Worm (Caenorhabditis elegans) whole organism, dauer: ENCODE data around the gene knl-1.

ENCODE experiments used
- unc-62 ChIP-seq: sonication (generic microtip); optimal IDR thresholded peaks from 2 replicates; lab custom pipeline; 2017; ENCODE audit warnings: missing biosample characterization, missing genetic modification reagents, missing genetic modification characterization

The knl-1 gene

ce11 chrIII:8250007-8250683, at the start of gene knl-1:
Gene knl-1 (plus strand): TSS chrIII:8250632.
- no peak for TF ChIP-seq unc-62 (GFP tag; lab: Kevin White, UChicago)

- TF ChIP-seq unc-62 (GFP tag; lab: Kevin White, UChicago): no peak
Observed at ce11 chrIII:8201117-8201516, 49.3 kb upstream of the knl-1 start, which contains the start of gene unc-36. Gene unc-36 (minus strand): TSS chrIII:8201217.

- TF ChIP-seq unc-62 (GFP tag; lab: Kevin White, UChicago): no peak
Observed at ce11 chrIII:8201760-8202159, 48.7 kb upstream of the knl-1 start.

ce11 chrIII:8202754-8203153, 47.7 kb upstream of the knl-1 start, which contains the start of gene snb-5:
Gene snb-5 (plus strand): TSS chrIII:8203054.
- no peak for TF ChIP-seq unc-62 (GFP tag; lab: Kevin White, UChicago)

ce11 chrIII:8209775-8210174, 40.7 kb upstream of the knl-1 start, which contains the start of gene C30A5.10:
Gene C30A5.10 (minus strand): TSS chrIII:8209875.
- no peak for TF ChIP-seq unc-62 (GFP tag; lab: Kevin White, UChicago)

ce11 chrIII:8211562-8211961, 38.9 kb upstream of the knl-1 start:
- no peak for TF ChIP-seq unc-62 (GFP tag; lab: Kevin White, UChicago)

ce11 chrIII:8216224-8216623, 34.2 kb upstream of the knl-1 start, which contains the start of gene unc-86:
Gene unc-86 (minus strand): TSS chrIII:8216336.
- no peak for TF ChIP-seq unc-62 (GFP tag; lab: Kevin White, UChicago)

- TF ChIP-seq unc-62 (GFP tag; lab: Kevin White, UChicago): no peak
Observed at ce11 chrIII:8217919-8218318, 32.5 kb upstream of the knl-1 start, which contains the start of gene C30A5.16. Gene C30A5.16 (plus strand): TSS chrIII:8218219.

- TF ChIP-seq unc-62 (GFP tag; lab: Kevin White, UChicago): no peak
Observed at ce11 chrIII:8220081-8220480, 30.4 kb upstream of the knl-1 start.

- no peak for TF ChIP-seq unc-62 (GFP tag; lab: Kevin White, UChicago)
Observed at ce11 chrIII:8224769-8225168, 25.7 kb upstream of the knl-1 start, which contains the start of gene mob-4. Gene mob-4 (plus strand): TSS chrIII:8225097.

ce11 chrIII:8226178-8226577, 24.3 kb upstream of the knl-1 start, which contains the start of gene rfs-1:
Gene rfs-1 (plus strand): TSS chrIII:8226478.
- no peak for TF ChIP-seq unc-62 (GFP tag; lab: Kevin White, UChicago)

ce11 chrIII:8227511-8227910, 22.9 kb upstream of the knl-1 start, which contains the start of gene fbxl-1:
Gene fbxl-1 (plus strand): TSS chrIII:8227830.
- no peak for TF ChIP-seq unc-62 (GFP tag; lab: Kevin White, UChicago)

ce11 chrIII:8228916-8229315, 21.5 kb upstream of the knl-1 start:
- TF ChIP-seq unc-62 (GFP tag; lab: Kevin White, UChicago): no peak

ce11 chrIII:8229480-8229879, 21.0 kb upstream of the knl-1 start:
- TF ChIP-seq unc-62 (GFP tag; lab: Kevin White, UChicago): no peak

ce11 chrIII:8232634-8233033, 17.8 kb upstream of the knl-1 start, which contains the start of gene henn-1:
Gene henn-1 (plus strand): TSS chrIII:8232651.
- no peak for TF ChIP-seq unc-62 (GFP tag; lab: Kevin White, UChicago)

- no peak for TF ChIP-seq unc-62 (GFP tag; lab: Kevin White, UChicago)
Observed at ce11 chrIII:8235358-8235757, 15.1 kb upstream of the knl-1 start, which contains the start of gene C02F5.14. Gene C02F5.14 (minus strand): TSS chrIII:8235514.

ce11 chrIII:8235880-8236279, 14.6 kb upstream of the knl-1 start, which contains the start of gene C02F5.5:
Gene C02F5.5 (plus strand): TSS chrIII:8236180.
- TF ChIP-seq unc-62 (GFP tag; lab: Kevin White, UChicago): no peak
